Worm (Caenorhabditis elegans): ENCODE measurements around the gene arrd-4.

Gene arrd-4

DNA sequence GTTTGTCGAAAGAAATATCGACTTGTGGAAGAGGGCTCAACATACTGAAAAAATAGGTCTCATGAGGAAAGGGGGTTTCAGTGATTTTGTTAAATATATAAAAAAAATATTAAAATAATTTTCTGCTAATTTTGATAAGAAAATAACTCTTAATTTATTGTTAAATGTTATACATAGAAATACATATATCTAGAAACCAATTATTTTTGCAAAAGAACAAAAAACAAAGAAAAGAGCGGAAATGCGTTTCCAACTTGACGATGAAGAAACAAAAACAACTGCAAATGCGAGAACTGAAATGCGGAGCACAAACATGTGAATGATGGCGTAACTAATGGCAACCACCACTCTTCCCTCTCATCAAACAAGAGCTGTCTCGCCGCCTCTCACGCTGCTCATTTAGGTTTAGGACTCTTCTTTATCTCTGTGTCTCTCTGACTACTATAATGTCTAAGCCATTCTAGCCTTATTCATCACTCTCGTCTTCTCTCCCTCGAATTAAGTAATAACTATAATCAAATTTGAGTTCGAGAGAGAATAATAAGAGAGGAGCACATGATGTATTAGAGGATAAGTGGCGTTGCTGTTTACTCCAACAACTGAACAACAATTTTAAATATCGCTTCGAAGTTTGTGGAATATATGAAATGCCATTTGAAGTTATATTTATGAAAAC lies at the start of gene arrd-4:
Gene arrd-4, minus strand, starts transcription at position 51 of the 676 bp plus-strand sequence.
- TF ChIP-seq nfya-1 (tag; optimal IDR thresholded peaks at IDR 0.05) (peak; percentile 9), ceh-6 (GFP tag; optimal IDR thresholded peaks at IDR 0.05) (no peak), unc-42 (tag; optimal IDR thresholded peaks at IDR 0.05) (peak; percentile 91), ceh-14 (tag; optimal IDR thresholded peaks at IDR 0.05) (peak; percentile 40), ztf-16 (tag; optimal IDR thresholded peaks at IDR 0.05) (no peak), C38D4.7 (GFP tag; optimal IDR thresholded peaks at IDR 0.05) (no peak), eyg-1 (tag; optimal IDR thresholded peaks at IDR 0.05) (no peak), sox-2 (GFP tag; IDR thresholded peaks at IDR 0.05) (no peak)

DNA sequence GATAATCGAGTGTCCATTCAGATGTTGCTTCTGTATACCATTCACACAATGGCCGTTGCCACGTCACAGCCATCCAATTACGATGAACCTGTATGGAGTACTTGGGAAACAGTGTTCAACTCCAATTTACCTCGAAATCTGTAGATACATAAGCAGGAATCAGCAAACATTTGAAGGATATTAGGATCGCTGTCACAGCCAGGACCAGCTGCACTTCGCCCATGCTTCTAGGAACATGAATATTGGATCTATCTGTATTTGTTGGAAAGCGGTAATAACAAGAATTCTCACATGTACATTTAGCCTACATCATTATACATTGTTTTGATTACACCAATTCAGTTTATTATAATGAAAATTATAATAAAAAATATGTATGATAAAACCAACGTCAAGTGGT lies 48.1 kb upstream of the arrd-4 start, which contains the start of gene algn-8:
Gene algn-8, minus strand, starts transcription at position 227 of the 400 bp plus-strand sequence.
- TF ChIP-seq ceh-31 (tag; optimal IDR thresholded peaks at IDR 0.05) (no peak), odd-2 (tag; optimal IDR thresholded peaks at IDR 0.05) (no peak), Y22D7AL.16 (tag; optimal IDR thresholded peaks at IDR 0.05) (no peak), ceh-6 (GFP tag; optimal IDR thresholded peaks at IDR 0.05) (no peak), lin-11 (tag; optimal IDR thresholded peaks at IDR 0.05) (no peak)

DNA sequence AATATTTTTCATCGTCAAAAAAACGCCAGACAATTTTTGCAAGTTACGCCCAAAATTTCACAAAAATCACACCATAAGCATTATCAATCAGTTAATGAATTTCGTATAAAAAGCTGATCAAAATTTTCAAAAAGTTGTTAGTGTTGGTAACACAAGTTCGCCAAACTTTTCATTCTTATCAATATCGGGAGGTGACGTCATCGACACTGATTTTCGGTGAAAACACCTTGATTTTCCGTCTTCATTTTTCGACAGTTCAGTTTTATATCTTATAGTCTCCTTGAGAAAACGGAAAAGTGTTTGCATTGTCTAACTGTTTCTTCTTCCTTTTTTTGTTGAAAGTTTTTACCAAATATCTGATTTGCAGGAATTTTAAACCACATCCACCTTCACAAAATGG lies 42.7 kb upstream of the arrd-4 start, which contains the start of gene C08H9.15:
Gene C08H9.15, plus strand, starts transcription at position 368 of the 400 bp plus-strand sequence.
- TF ChIP-seq C38D4.7 (GFP tag; optimal IDR thresholded peaks at IDR 0.05) (no peak), ceh-24 (tag; optimal IDR thresholded peaks at IDR 0.05) (no peak), F13H6.1 (tag; optimal IDR thresholded peaks at IDR 0.05) (no peak), Y22D7AL.16 (tag; optimal IDR thresholded peaks at IDR 0.05) (no peak), ama-1 (optimal IDR thresholded peaks at IDR 0.05) (no peak), pha-4 (tag; optimal IDR thresholded peaks at IDR 0.05) (no peak), ceh-14 (tag; optimal IDR thresholded peaks at IDR 0.05) (no peak), ceh-22 (tag; optimal IDR thresholded peaks at IDR 0.05) (no peak), dmd-4 (tag; optimal IDR thresholded peaks at IDR 0.05; ENCODE audit: borderline replicate concordance) (no peak), lin-11 (tag; optimal IDR thresholded peaks at IDR 0.05) (no peak), ref-2 (tag; optimal IDR thresholded peaks at IDR 0.05) (no peak), pha-2 (tag; optimal IDR thresholded peaks at IDR 0.05) (no peak), unc-86 (tag; optimal IDR thresholded peaks at IDR 0.05) (no peak), rnt-1 (tag; optimal IDR thresholded peaks at IDR 0.05) (no peak)

DNA sequence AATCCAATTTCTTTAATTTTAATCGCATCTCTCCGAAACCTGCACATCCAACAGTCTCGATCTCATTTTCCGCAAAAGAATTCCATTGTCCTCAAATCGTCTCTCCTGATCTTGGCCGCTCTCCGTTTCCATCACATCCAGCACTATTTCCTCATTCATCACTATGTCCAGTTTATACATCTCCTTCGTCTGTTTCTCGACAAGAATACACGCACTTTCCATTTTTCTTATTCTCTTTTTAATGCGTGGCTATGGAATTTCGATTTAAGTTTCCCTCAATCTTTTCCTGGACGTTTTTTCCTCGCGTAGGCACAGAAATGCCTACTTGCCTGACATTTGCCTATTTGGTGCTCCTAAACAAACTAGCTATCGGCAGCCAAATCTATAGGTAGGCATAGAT lies 41.7 kb upstream of the arrd-4 start:
- no peak for TF ChIP-seq npax-4 (tag; optimal IDR thresholded peaks at IDR 0.05)
- TF ChIP-seq sox-4 (tag; optimal IDR thresholded peaks at IDR 0.05), result no peak
- TF ChIP-seq ama-1 (optimal IDR thresholded peaks at IDR 0.05), result no peak
- no peak for TF ChIP-seq ref-2 (tag; optimal IDR thresholded peaks at IDR 0.05)
- TF ChIP-seq pag-3 (tag; optimal IDR thresholded peaks at IDR 0.05; ENCODE audit: borderline replicate concordance), result no peak
- TF ChIP-seq ceh-24 (tag; optimal IDR thresholded peaks at IDR 0.05), result no peak

DNA sequence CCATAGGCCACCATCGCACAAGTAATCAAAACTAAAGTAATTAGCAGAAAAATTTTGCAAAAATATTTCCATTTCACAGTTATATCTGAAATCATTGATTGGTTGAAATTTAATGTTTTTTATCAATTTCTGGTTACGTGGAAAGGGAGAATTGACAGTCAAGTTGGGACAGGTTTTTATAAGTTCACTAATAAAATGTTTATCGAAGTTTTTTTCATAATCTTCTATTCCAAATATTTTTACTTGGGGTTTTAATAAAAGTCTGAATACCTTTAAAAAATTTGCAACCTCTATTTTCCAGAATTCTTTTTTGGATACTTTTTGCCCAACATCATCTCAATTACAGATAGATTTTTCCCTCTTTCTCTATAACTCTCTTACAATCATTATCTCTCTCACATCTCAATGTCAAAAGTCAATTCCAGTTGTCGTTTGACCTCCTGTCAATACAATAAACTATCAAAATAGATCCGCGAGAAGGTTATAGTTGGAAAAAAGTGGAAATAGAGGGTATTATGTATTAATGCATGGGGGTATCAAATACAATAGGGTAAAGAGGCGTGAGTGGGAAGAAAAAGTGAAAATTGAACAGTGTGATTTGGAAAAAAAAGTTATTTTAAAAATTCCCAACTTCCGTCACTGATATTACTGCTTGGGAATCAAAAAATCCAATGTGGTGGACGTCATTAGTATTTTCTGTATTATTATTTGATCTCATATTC lies 36.6 kb upstream of the arrd-4 start, which contains the start of the genes chil-2 and ctsa-3.2:
Gene chil-2, minus strand, starts transcription at position 101 of the 722 bp plus-strand sequence.
Gene ctsa-3.2, plus strand, starts transcription at position 672 of the 722 bp plus-strand sequence.
- TF ChIP-seq nfya-1 (tag; optimal IDR thresholded peaks at IDR 0.05) (no peak), npax-4 (tag; optimal IDR thresholded peaks at IDR 0.05) (no peak), pha-4 (tag; optimal IDR thresholded peaks at IDR 0.05) (no peak), ztf-16 (tag; optimal IDR thresholded peaks at IDR 0.05) (no peak), ceh-45 (GFP tag; IDR thresholded peaks at IDR 0.05) (no peak), K09A11.1 (tag; optimal IDR thresholded peaks at IDR 0.05; ENCODE audit: insufficient read depth) (no peak), gmeb-2 (tag; optimal IDR thresholded peaks at IDR 0.05) (no peak), lin-11 (tag; optimal IDR thresholded peaks at IDR 0.05) (no peak), C38D4.7 (GFP tag; optimal IDR thresholded peaks at IDR 0.05) (no peak), ceh-2 (tag; optimal IDR thresholded peaks at IDR 0.05) (no peak), ceh-48 (tag; optimal IDR thresholded peaks at IDR 0.05) (no peak), fkh-6 (tag; optimal IDR thresholded peaks at IDR 0.05) (no peak), ceh-6 (GFP tag; optimal IDR thresholded peaks at IDR 0.05) (no peak), K02D7.2 (tag; optimal IDR thresholded peaks at IDR 0.05) (no peak), pqm-1 (tag; optimal IDR thresholded peaks at IDR 0.05) (no peak)

Measured in whole organism, late embryonic.